Fruit fly (Drosophila melanogaster): ENCODE measurements around the gene m.
"Not testable (repeated sequence)": the region's sequence is repeated elsewhere in the genome, so short reads cannot be mapped to it uniquely, and the experiment has no call there.

m gene

dm6 chrX:11753973-11754372, at the start of gene m:
m (plus strand) TSS chrX:11754273.
- not testable (repeated sequence) for TF ChIP-seq noc (tag; optimal IDR thresholded peaks at IDR 0.05)

dm6 chrX:11704929-11705612, 49.0 kb upstream of the m start, which contains the start of gene CG2444:
CG2444 (minus strand) TSS chrX:11705300.
- no peak for TF ChIP-seq noc (tag; optimal IDR thresholded peaks at IDR 0.05)

dm6 chrX:11709799-11710720, 44.0 kb upstream of the m start, which contains the start of gene FucT6:
FucT6 (minus strand) TSS chrX:11709951.
- no peak for TF ChIP-seq noc (tag; optimal IDR thresholded peaks at IDR 0.05)

dm6 chrX:11713808-11714528, 40.1 kb upstream of the m start:
- peak; percentile 2 for TF ChIP-seq noc (tag; optimal IDR thresholded peaks at IDR 0.05)

dm6 chrX:11714529-11715262, 39.4 kb upstream of the m start:
- peak; percentile 29 for TF ChIP-seq noc (tag; optimal IDR thresholded peaks at IDR 0.05)

- no peak for TF ChIP-seq noc (tag; optimal IDR thresholded peaks at IDR 0.05)
Measured at dm6 chrX:11715263-11715659, 38.8 kb upstream of the m start, which contains the start of gene Amun. Amun (minus strand) TSS chrX:11715565.

dm6 chrX:11715937-11716730, 37.9 kb upstream of the m start:
- peak; percentile 91 for TF ChIP-seq noc (tag; optimal IDR thresholded peaks at IDR 0.05)

dm6 chrX:11716731-11717326, 37.2 kb upstream of the m start, which contains the start of gene prtp:
prtp (plus strand) TSS chrX:11716756.
- no peak for TF ChIP-seq noc (tag; optimal IDR thresholded peaks at IDR 0.05)

- peak; percentile 43 for TF ChIP-seq noc (tag; optimal IDR thresholded peaks at IDR 0.05)
Measured at dm6 chrX:11717892-11718291, 36.2 kb upstream of the m start.

dm6 chrX:11720138-11720537, 33.9 kb upstream of the m start, which contains the start of gene Tango10:
Tango10 (plus strand) TSS chrX:11720245.
- peak; percentile 61 for TF ChIP-seq noc (tag; optimal IDR thresholded peaks at IDR 0.05)

- TF ChIP-seq noc (tag; optimal IDR thresholded peaks at IDR 0.05): no peak
Measured at dm6 chrX:11723946-11724345, 30.1 kb upstream of the m start, which contains the start of gene CG15221. CG15221 (plus strand) TSS chrX:11724246.

- TF ChIP-seq noc (tag; optimal IDR thresholded peaks at IDR 0.05): no peak
Measured at dm6 chrX:11728999-11729398, 25.1 kb upstream of the m start, which contains the start of gene inaF-D. inaF-D (minus strand) TSS chrX:11729099.

- no peak for TF ChIP-seq noc (tag; optimal IDR thresholded peaks at IDR 0.05)
Measured at dm6 chrX:11729993-11730392, 24.1 kb upstream of the m start.

dm6 chrX:11731665-11732064, 22.4 kb upstream of the m start, which contains the start of gene inaF-C:
inaF-C (minus strand) TSS chrX:11731765.
- TF ChIP-seq noc (tag; optimal IDR thresholded peaks at IDR 0.05): no peak
